Worm (Caenorhabditis elegans) whole organism, L2 larva: Measurements from ENCODE around the gene T24H10.5.

ENCODE experiments used
- mdl-1 ChIP-seq, 2 experiments: fragments of 150-350 bp in 1 of 2; sonication (generic microtip) in 1 of 2; optimal IDR thresholded peaks; 2 replicates each; lab custom pipeline; 2017; ENCODE audit warnings: missing biosample characterization in 2 of 2, missing genetic modification characterization in 2 of 2
- sma-9 ChIP-seq, 2 experiments: fragments of 150-350 bp in 1 of 2; sonication (generic microtip) in 1 of 2; optimal IDR thresholded peaks; 2 replicates each; lab custom pipeline; 2014 to 2016; ENCODE audit warnings: missing genetic modification characterization in 2 of 2, mild to moderate bottlenecking in 1 of 2, missing biosample characterization in 1 of 2, missing compliant biosample characterization in 1 of 2, missing genetic modification reagents in 1 of 2, moderate library complexity in 1 of 2

ce11 chrII:9108905-9109551 is 8.1 kb downstream of the T24H10.5 start, which contains the start of gene T24H10.4:
- TF ChIP-seq sma-9 (GFP tag; optimal IDR thresholded peaks at IDR 0.05; lab: Kevin White, UChicago) (no peak), sma-9 (tag; optimal IDR thresholded peaks at IDR 0.05; lab: Kevin White, UChicago) (no peak), mdl-1 (tag; optimal IDR thresholded peaks at IDR 0.05; lab: Kevin White, UChicago) (no peak)
